Worm (Caenorhabditis elegans) whole organism, young adult: Measurements from ENCODE around the gene F14F9.6.

Experiments
- F37B4.10 ChIP-seq: fragments of 200-800 bp; sonication (Bioruptor generic); IDR thresholded peaks from 2 replicates; pipeline ENCODE4 v1.3.6; 2022; ENCODE audit warnings: missing genetic modification characterization, missing compliant biosample characterization
- F52B5.7 ChIP-seq: sonication (generic microtip); optimal IDR thresholded peaks from 2 replicates; lab custom pipeline; 2016; ENCODE audit warnings: mild to moderate bottlenecking, missing genetic modification characterization, missing compliant biosample characterization
- K12H6.12 ChIP-seq: fragments of 200-800 bp; sonication (Bioruptor generic); optimal IDR thresholded peaks from 2 replicates; lab custom pipeline; 2018; ENCODE audit warnings: mild to moderate bottlenecking, missing genetic modification characterization, missing compliant biosample characterization
- Y67H2A.10 ChIP-seq: fragments of 200-800 bp; sonication (Bioruptor generic); conservative IDR thresholded peaks from 2 replicates; pipeline ENCODE4 v1.3.6; 2022; ENCODE audit warnings: missing genetic modification reagents, missing genetic modification characterization, missing compliant biosample characterization
- ama-1 ChIP-seq, 3 experiments: fragments of 150-350 bp in 1 of 3; sonication (generic microtip) in 2 of 3; optimal IDR thresholded peaks; 2 replicates each; lab custom pipeline; 2014 to 2018; ENCODE audit warnings: missing biosample characterization in 2 of 3, missing genetic modification characterization in 2 of 3, missing genetic modification reagents in 2 of 3
- attf-6 ChIP-seq: fragments of 200-800 bp; sonication (Bioruptor generic); IDR thresholded peaks from 2 replicates; pipeline ENCODE4 v1.3.6; 2022; ENCODE audit warnings: missing genetic modification reagents, missing genetic modification characterization, missing compliant biosample characterization
- ccch-3 ChIP-seq: fragments of 200-800 bp; sonication (Bioruptor generic); optimal IDR thresholded peaks from 2 replicates; lab custom pipeline; 2018; ENCODE audit warnings: mild to moderate bottlenecking, missing genetic modification characterization, missing compliant biosample characterization
- ceh-27 ChIP-seq: fragments of 200-800 bp; sonication (Bioruptor generic); optimal IDR thresholded peaks from 2 replicates; lab custom pipeline; 2018; ENCODE audit warnings: mild to moderate bottlenecking, missing genetic modification characterization, moderate library complexity, missing compliant biosample characterization
- ceh-58 ChIP-seq: fragments of 200-800 bp; sonication (Bioruptor generic); IDR thresholded peaks from 2 replicates; pipeline ENCODE4 v1.3.6; 2022; ENCODE audit warnings: missing genetic modification characterization, missing compliant biosample characterization
- ceh-79 ChIP-seq: sonication (generic microtip); optimal IDR thresholded peaks from 2 replicates; lab custom pipeline; 2017; ENCODE audit warnings: mild to moderate bottlenecking, missing genetic modification characterization, missing compliant biosample characterization
- ceh-91 ChIP-seq: fragments of 200-800 bp; sonication (Bioruptor generic); IDR thresholded peaks from 2 replicates; pipeline ENCODE4 v1.3.6; 2022; ENCODE audit warnings: missing genetic modification reagents, missing genetic modification characterization, missing compliant biosample characterization
- dox-1 ChIP-seq: fragments of 200-800 bp; sonication (Bioruptor generic); IDR thresholded peaks from 2 replicates; pipeline ENCODE4 v1.3.6; 2022; ENCODE audit warnings: missing genetic modification reagents, missing genetic modification characterization, missing compliant biosample characterization
- dpff-1 ChIP-seq: sonication (generic microtip); optimal IDR thresholded peaks from 2 replicates; lab custom pipeline; 2017; ENCODE audit warnings: mild to moderate bottlenecking, missing genetic modification characterization, missing compliant biosample characterization
- egl-18 ChIP-seq: fragments of 200-800 bp; sonication (Bioruptor generic); IDR thresholded peaks from 2 replicates; pipeline ENCODE4 v1.3.6; 2022; ENCODE audit warnings: missing genetic modification reagents, missing genetic modification characterization, missing compliant biosample characterization
- ets-4 ChIP-seq: fragments of 200-800 bp; sonication (Bioruptor generic); optimal IDR thresholded peaks from 2 replicates; lab custom pipeline; 2018; ENCODE audit warnings: mild to moderate bottlenecking, missing genetic modification characterization, missing compliant biosample characterization
- hlh-26 ChIP-seq: fragments of 200-800 bp; sonication (Bioruptor generic); conservative IDR thresholded peaks from 2 replicates; pipeline ENCODE4 v1.3.6; 2022; ENCODE audit warnings: missing genetic modification reagents, missing genetic modification characterization, missing compliant biosample characterization
- hmg-1.2 ChIP-seq: fragments of 200-800 bp; sonication (Bioruptor generic); IDR thresholded peaks from 2 replicates; pipeline ENCODE4 v1.3.6; 2022; ENCODE audit warnings: missing genetic modification reagents, missing genetic modification characterization, missing compliant biosample characterization
- let-526 ChIP-seq: fragments of 200-800 bp; sonication (Bioruptor generic); IDR thresholded peaks from 2 replicates; pipeline ENCODE4 v1.3.6; 2022; ENCODE audit warnings: missing genetic modification reagents, missing genetic modification characterization, missing compliant biosample characterization
- lin-26 ChIP-seq: fragments of 200-800 bp; sonication (Bioruptor generic); IDR thresholded peaks from 2 replicates; pipeline ENCODE4 v1.3.6; 2022; ENCODE audit warnings: missing genetic modification reagents, missing genetic modification characterization, missing compliant biosample characterization
- lir-1 ChIP-seq: fragments of 200-800 bp; sonication (Bioruptor generic); conservative IDR thresholded peaks from 2 replicates; pipeline ENCODE4 v1.3.6; 2022; ENCODE audit warnings: missing genetic modification reagents, missing genetic modification characterization, missing compliant biosample characterization
- lsl-1 ChIP-seq: fragments of 200-800 bp; sonication (Bioruptor generic); optimal IDR thresholded peaks from 2 replicates; lab custom pipeline; 2018; ENCODE audit warnings: mild to moderate bottlenecking, missing genetic modification characterization, moderate library complexity, missing compliant biosample characterization
- madf-3 ChIP-seq: fragments of 200-800 bp; sonication (Bioruptor generic); IDR thresholded peaks from 2 replicates; pipeline ENCODE4 v1.3.6; 2022; ENCODE audit warnings: missing genetic modification reagents, missing genetic modification characterization, missing compliant biosample characterization
- nfyb-1 ChIP-seq: fragments of 200-800 bp; sonication (Bioruptor generic); IDR thresholded peaks from 2 replicates; pipeline ENCODE4 v1.3.6; 2022; ENCODE audit warnings: missing genetic modification reagents, missing genetic modification characterization, missing compliant biosample characterization
- nhr-120 ChIP-seq: fragments of 200-800 bp; sonication (Bioruptor generic); IDR thresholded peaks from 2 replicates; pipeline ENCODE4 v1.3.6; 2022; ENCODE audit warnings: missing genetic modification characterization, missing compliant biosample characterization
- pha-4 ChIP-seq: fragments of 150-350 bp; sonication (generic microtip); optimal IDR thresholded peaks from 2 replicates; lab custom pipeline; 2014; ENCODE audit warnings: missing biosample characterization, missing genetic modification reagents, missing genetic modification characterization
- rcor-1 ChIP-seq: fragments of 200-800 bp; sonication (Bioruptor generic); IDR thresholded peaks from 2 replicates; pipeline ENCODE4 v1.3.6; 2022; ENCODE audit warnings: missing genetic modification reagents, missing genetic modification characterization, missing compliant biosample characterization
- rec-8 ChIP-seq, 2 experiments: sonication (generic microtip); optimal IDR thresholded peaks; 2 replicates each; lab custom pipeline; 2016; ENCODE audit warnings: mild to moderate bottlenecking in 2 of 2, missing genetic modification characterization in 2 of 2, missing genetic modification reagents in 2 of 2, missing genotype in 2 of 2, missing biosample characterization in 1 of 2, missing compliant biosample characterization in 1 of 2, moderate library complexity in 1 of 2
- snpc-1.1 ChIP-seq: sonication (generic microtip); optimal IDR thresholded peaks from 2 replicates; lab custom pipeline; 2017; ENCODE audit warnings: missing genetic modification characterization, mild to moderate bottlenecking, missing compliant biosample characterization, antibody characterized with exemption, moderate library complexity, missing genotype, missing genetic modification reagents; ENCODE audit not compliant: insufficient read depth
- unc-62 ChIP-seq: fragments of 150-350 bp; optimal IDR thresholded peaks from 2 replicates; lab custom pipeline; 2014; ENCODE audit warnings: missing biosample characterization, missing genetic modification reagents, missing genetic modification characterization

F14F9.6 gene

ce11 chrV:5113654-5114053, 32.6 kb downstream of the F14F9.6 start, which contains the start of gene C04F5.8:
Gene C04F5.8 (minus strand): TSS chrV:5113754.
- TF ChIP-seq lsl-1 (GFP tag; lab: Kevin White, UChicago) (peak; percentile 38), ceh-27 (GFP tag; lab: Kevin White, UChicago) (no peak)

ce11 chrV:5110684-5111083, 35.6 kb downstream of the F14F9.6 start, which contains the start of gene ugt-63:
Gene ugt-63 (minus strand): TSS chrV:5110772.
- TF ChIP-seq ceh-79: no peak
- TF ChIP-seq ceh-58 (GFP tag; lab: Robert Waterston, UW): 0 out of 2 replicates have a peak, but pooled peaks have one; percentile 18

ce11 chrV:5107816-5108215, 38.5 kb downstream of the F14F9.6 start, which contains the start of gene srab-3:
Gene srab-3 (minus strand): TSS chrV:5107916.
- TF ChIP-seq Y67H2A.10 (GFP tag; lab: Robert Waterston, UW) (no peak), ama-1 (optimal IDR thresholded peaks at IDR 0.05; lab: Kevin White, UChicago) (no peak), ama-1 (GFP tag; optimal IDR thresholded peaks at IDR 0.05; lab: Kevin White, UChicago) (no peak), pha-4 (no peak), let-526 (no peak), dox-1 (GFP tag; lab: Robert Waterston, UW) (no peak), madf-3 (GFP tag; lab: Robert Waterston, UW) (no peak), K12H6.12 (tag; lab: Kevin White, UChicago) (no peak), lir-1 (GFP tag; lab: Robert Waterston, UW) (no peak)
- TF ChIP-seq, all 124 proteins: peak for 0

ce11 chrV:5104934-5105333, 41.4 kb downstream of the F14F9.6 start, which contains the start of gene srab-2:
Gene srab-2 (minus strand): TSS chrV:5105034.
- no peak for TF ChIP-seq attf-6

ce11 chrV:5102017-5102416, 44.3 kb downstream of the F14F9.6 start, which contains the start of gene srab-1:
Gene srab-1 (minus strand): TSS chrV:5102117.
- TF ChIP-seq rcor-1 (GFP tag; lab: Robert Waterston, UW): no peak
- TF ChIP-seq hlh-26 (GFP tag; lab: Robert Waterston, UW): no peak
- no peak for TF ChIP-seq K12H6.12 (tag; lab: Kevin White, UChicago)
- no peak for TF ChIP-seq ccch-3 (GFP tag; lab: Kevin White, UChicago)
- TF ChIP-seq snpc-1.1 (tag; lab: Kevin White, UChicago): no peak
- no peak for TF ChIP-seq lin-26 (GFP tag; lab: Robert Waterston, UW)
- TF ChIP-seq ets-4: no peak
- TF ChIP-seq nhr-120 (GFP tag; lab: Robert Waterston, UW): no peak
- no peak for TF ChIP-seq unc-62 (GFP tag; lab: Kevin White, UChicago)
- no peak for TF ChIP-seq attf-6
- no peak for TF ChIP-seq egl-18 (GFP tag; lab: Robert Waterston, UW)

- TF ChIP-seq nfyb-1 (GFP tag; lab: Robert Waterston, UW): no peak
- no peak for TF ChIP-seq rec-8 (tag; optimal IDR thresholded peaks at IDR 0.05; lab: Kevin White, UChicago)
- no peak for TF ChIP-seq ama-1 (optimal IDR thresholded peaks at IDR 0.05; lab: Kevin White, UChicago)
- TF ChIP-seq ama-1 (GFP tag; optimal IDR thresholded peaks at IDR 0.05; lab: Kevin White, UChicago): no peak
- TF ChIP-seq dpff-1 (tag; lab: Kevin White, UChicago): no peak
- no peak for TF ChIP-seq dox-1 (GFP tag; lab: Robert Waterston, UW)
- TF ChIP-seq ceh-91: no peak
- TF ChIP-seq hmg-1.2 (GFP tag; lab: Robert Waterston, UW): no peak
- no peak for TF ChIP-seq F52B5.7
- TF ChIP-seq F37B4.10: no peak
These were observed 47.4 kb downstream of the F14F9.6 start, which contains the start of gene unc-46 for ce11 chrV:5098925-5099324. Gene unc-46 (minus strand): TSS chrV:5099025.
